Fruit fly (Drosophila melanogaster) whole organism, embryonic: Measurements from ENCODE around the gene osp.

ENCODE experiments used
- BtbVII ChIP-seq: fragments of 200-800 bp; sonication (Bioruptor generic); optimal IDR thresholded peaks from 3 replicates; lab custom pipeline; 2017; ENCODE audit warnings: missing biosample characterization, mild to moderate bottlenecking, missing genetic modification characterization
- CG14860 ChIP-seq: fragments of 200-800 bp; sonication (Bioruptor generic); IDR thresholded peaks from 3 replicates; pipeline ENCODE4 v1.3.6; 2022; ENCODE audit warnings: missing biosample characterization, missing genetic modification characterization; ENCODE audit not compliant: partially characterized antibody
- CG14965 ChIP-seq: fragments of 200-800 bp; sonication (Bioruptor generic); optimal IDR thresholded peaks from 2 replicates; lab custom pipeline; 2016; ENCODE audit warnings: missing biosample characterization, missing genetic modification characterization, borderline replicate concordance
- CG15011 ChIP-seq: fragments of 200-800 bp; sonication (Bioruptor generic); optimal IDR thresholded peaks from 3 replicates; lab custom pipeline; 2018; ENCODE audit warnings: missing biosample characterization, mild to moderate bottlenecking, missing genetic modification characterization
- CG15601 ChIP-seq: fragments of 200-800 bp; sonication (Bioruptor generic); optimal IDR thresholded peaks from 3 replicates; lab custom pipeline; 2019; ENCODE audit warnings: missing biosample characterization, mild to moderate bottlenecking, missing genetic modification characterization, moderate library complexity
- CG2202 ChIP-seq: fragments of 200-800 bp; sonication (Bioruptor generic); optimal IDR thresholded peaks from 2 replicates; lab custom pipeline; 2018; ENCODE audit warnings: missing biosample characterization, mild to moderate bottlenecking, missing genetic modification characterization
- CG34224 ChIP-seq: fragments of 200-800 bp; sonication (Bioruptor generic); IDR thresholded peaks from 3 replicates; pipeline ENCODE4 v1.3.6; 2022; ENCODE audit warnings: missing biosample characterization, missing genetic modification characterization; ENCODE audit not compliant: partially characterized antibody
- CG3995 ChIP-seq: fragments of 200-800 bp; sonication (Bioruptor generic); optimal IDR thresholded peaks from 3 replicates; lab custom pipeline; 2016; ENCODE audit warnings: missing biosample characterization, missing genetic modification characterization
- CG4404 ChIP-seq: fragments of 200-800 bp; sonication (Bioruptor generic); IDR thresholded peaks from 2 replicates; pipeline ENCODE4 v1.3.6; 2022; ENCODE audit warnings: missing biosample characterization, missing genetic modification characterization
- CG4424 ChIP-seq: fragments of 200-800 bp; sonication (Bioruptor generic); optimal IDR thresholded peaks from 3 replicates; lab custom pipeline; 2016; ENCODE audit warnings: missing biosample characterization, missing genetic modification characterization
- CG6254 ChIP-seq: fragments of 200-800 bp; sonication (Bioruptor generic); optimal IDR thresholded peaks from 3 replicates; lab custom pipeline; 2017; ENCODE audit warnings: mild to moderate bottlenecking, missing biosample characterization, missing genetic modification reagents, missing genetic modification characterization
- CG6654 ChIP-seq: fragments of 200-800 bp; sonication (Bioruptor generic); optimal IDR thresholded peaks from 2 replicates; lab custom pipeline; 2017; ENCODE audit warnings: missing biosample characterization, mild to moderate bottlenecking, missing genetic modification characterization
- CG9215 ChIP-seq: fragments of 200-800 bp; sonication (Bioruptor generic); IDR thresholded peaks from 2 replicates; pipeline ENCODE4 v1.3.6; 2022; ENCODE audit warnings: missing biosample characterization, missing genetic modification characterization
- CG9609 ChIP-seq: fragments of 200-800 bp; sonication (Bioruptor generic); optimal IDR thresholded peaks from 3 replicates; lab custom pipeline; 2016; ENCODE audit warnings: missing biosample characterization, missing genetic modification characterization
- CkIIα-i1 ChIP-seq: fragments of 200-800 bp; sonication (Bioruptor generic); IDR thresholded peaks from 2 replicates; pipeline ENCODE4 v1.3.6; 2022; ENCODE audit warnings: missing biosample characterization, missing genetic modification characterization
- Dek ChIP-seq: fragments of 200-800 bp; sonication (Bioruptor generic); optimal IDR thresholded peaks from 3 replicates; lab custom pipeline; 2019; ENCODE audit warnings: missing biosample characterization, mild to moderate bottlenecking, missing genetic modification characterization, moderate library complexity
- Ets97D ChIP-seq: fragments of 200-800 bp; sonication (Bioruptor generic); optimal IDR thresholded peaks from 3 replicates; lab custom pipeline; 2016; ENCODE audit warnings: missing biosample characterization, missing genetic modification characterization
- Fer1 ChIP-seq: fragments of 200-800 bp; sonication (Bioruptor generic); optimal IDR thresholded peaks from 2 replicates; lab custom pipeline; 2017; ENCODE audit warnings: missing biosample characterization, mild to moderate bottlenecking, missing genetic modification characterization
- Lpt ChIP-seq: fragments of >200 bp; optimal IDR thresholded peaks from 2 replicates; lab custom pipeline; 2018; ENCODE audit warnings: missing biosample characterization, missing genetic modification characterization
- MESR4 ChIP-seq: fragments of 200-800 bp; sonication (Bioruptor generic); optimal IDR thresholded peaks from 2 replicates; lab custom pipeline; 2018; ENCODE audit warnings: missing biosample characterization, mild to moderate bottlenecking, missing genetic modification characterization, moderate library complexity
- NC2β ChIP-seq: fragments of 200-800 bp; sonication (Bioruptor generic); optimal IDR thresholded peaks from 2 replicates; lab custom pipeline; 2016; ENCODE audit warnings: missing biosample characterization, missing genetic modification characterization
- NK7.1 ChIP-seq: fragments of 200-800 bp; sonication (Bioruptor generic); optimal IDR thresholded peaks from 3 replicates; lab custom pipeline; 2016; ENCODE audit warnings: missing biosample characterization, missing genetic modification characterization
- NfI ChIP-seq: fragments of 200-800 bp; sonication (Bioruptor generic); optimal IDR thresholded peaks from 3 replicates; lab custom pipeline; 2018; ENCODE audit warnings: missing biosample characterization, mild to moderate bottlenecking, missing genetic modification characterization, moderate library complexity
- Optix ChIP-seq: fragments of 200-800 bp; sonication (Bioruptor generic); IDR thresholded peaks from 3 replicates; pipeline ENCODE4 v1.3.6; 2022; ENCODE audit warnings: missing biosample characterization, missing genetic modification characterization
- Ptx1 ChIP-seq: fragments of 200-800 bp; sonication (Bioruptor generic); IDR thresholded peaks from 2 replicates; pipeline ENCODE4 v1.3.6; 2022; ENCODE audit warnings: missing biosample characterization, missing genetic modification characterization
- Taf1 ChIP-seq: fragments of 200-800 bp; sonication (Bioruptor generic); IDR thresholded peaks from 2 replicates; pipeline ENCODE4 v1.3.6; 2022; ENCODE audit warnings: missing biosample characterization, missing genetic modification characterization
- Xrp1 ChIP-seq: fragments of 200-800 bp; sonication (Bioruptor generic); IDR thresholded peaks from 2 replicates; pipeline ENCODE4 v1.3.6; 2022; ENCODE audit warnings: missing biosample characterization, missing genetic modification characterization
- bab2 ChIP-seq: fragments of 200-800 bp; sonication (Bioruptor generic); optimal IDR thresholded peaks from 2 replicates; lab custom pipeline; 2016; ENCODE audit warnings: missing biosample characterization, missing genetic modification characterization
- bcd ChIP-seq: fragments of 200-800 bp; sonication (Bioruptor generic); optimal IDR thresholded peaks from 2 replicates; lab custom pipeline; 2017; ENCODE audit warnings: missing biosample characterization, mild to moderate bottlenecking, missing genetic modification characterization
- cato ChIP-seq: fragments of 200-800 bp; sonication (Bioruptor generic); optimal IDR thresholded peaks from 2 replicates; lab custom pipeline; 2016; ENCODE audit warnings: missing biosample characterization, missing genetic modification characterization, borderline replicate concordance
- ci ChIP-seq: fragments of 200-800 bp; sonication (Bioruptor generic); IDR thresholded peaks from 3 replicates; pipeline ENCODE4 v1.3.6; 2022; ENCODE audit warnings: missing biosample characterization, missing genetic modification characterization
- danr ChIP-seq: fragments of 200-800 bp; sonication (Bioruptor generic); IDR thresholded peaks from 2 replicates; pipeline ENCODE4 v1.3.6; 2022; ENCODE audit warnings: missing biosample characterization, missing genetic modification characterization
- fd102C ChIP-seq: fragments of 200-800 bp; sonication (Bioruptor generic); optimal IDR thresholded peaks from 2 replicates; lab custom pipeline; 2018; ENCODE audit warnings: missing biosample characterization, mild to moderate bottlenecking, missing genetic modification characterization, moderate library complexity
- fd3F ChIP-seq: fragments of 200-800 bp; sonication (Bioruptor generic); optimal IDR thresholded peaks from 2 replicates; lab custom pipeline; 2018; ENCODE audit warnings: missing biosample characterization, mild to moderate bottlenecking, missing genetic modification characterization, moderate library complexity
- fru ChIP-seq: fragments of >200 bp; optimal IDR thresholded peaks from 2 replicates; lab custom pipeline; 2017
- gem ChIP-seq: fragments of 200-800 bp; sonication (Bioruptor generic); optimal IDR thresholded peaks from 2 replicates; lab custom pipeline; 2019; ENCODE audit warnings: missing biosample characterization, mild to moderate bottlenecking, missing genetic modification characterization, moderate library complexity
- hb ChIP-seq: fragments of 200-800 bp; sonication (Bioruptor generic); IDR thresholded peaks from 3 replicates; pipeline ENCODE4 v1.3.6; 2022; ENCODE audit warnings: missing biosample characterization, missing genetic modification characterization; ENCODE audit not compliant: partially characterized antibody
- hkb ChIP-seq, 2 experiments: fragments of 200-800 bp in 1 of 2; fragments of >200 bp in 1 of 2; sonication (Bioruptor generic) in 1 of 2; IDR thresholded peaks in 1 of 2; optimal IDR thresholded peaks in 1 of 2; 2 replicates each; pipeline versions ENCODE4 v1.3.6 to Lab custom; 2017 to 2022; ENCODE audit warnings: missing biosample characterization in 1 of 2, missing genetic modification characterization in 1 of 2
- ken ChIP-seq: fragments of 200-800 bp; sonication (Bioruptor generic); IDR thresholded peaks from 3 replicates; pipeline ENCODE4 v1.3.6; 2022; ENCODE audit warnings: missing biosample characterization, missing genetic modification characterization
- lilli ChIP-seq: fragments of 200-800 bp; sonication (Bioruptor generic); optimal IDR thresholded peaks from 3 replicates; lab custom pipeline; 2016; ENCODE audit warnings: missing biosample characterization, missing genetic modification characterization
- mam ChIP-seq: fragments of 200-800 bp; sonication (Bioruptor generic); optimal IDR thresholded peaks from 3 replicates; lab custom pipeline; 2016; ENCODE audit warnings: missing biosample characterization, missing genetic modification characterization
- nerfin-1 ChIP-seq: fragments of 200-800 bp; sonication (Bioruptor generic); optimal IDR thresholded peaks from 3 replicates; lab custom pipeline; 2019; ENCODE audit warnings: missing biosample characterization, mild to moderate bottlenecking, missing genetic modification characterization, moderate library complexity
- onecut ChIP-seq: fragments of 200-800 bp; sonication (Bioruptor generic); IDR thresholded peaks from 2 replicates; pipeline ENCODE4 v1.3.6; 2022; ENCODE audit warnings: missing biosample characterization, missing genetic modification characterization
- rib ChIP-seq: fragments of 200-800 bp; sonication (Bioruptor generic); IDR thresholded peaks from 2 replicates; pipeline ENCODE4 v1.3.6; 2022; ENCODE audit warnings: missing biosample characterization, missing genetic modification characterization
- row ChIP-seq: fragments of 200-800 bp; sonication (Bioruptor generic); IDR thresholded peaks from 3 replicates; pipeline ENCODE4 v1.3.6; 2022; ENCODE audit warnings: missing biosample characterization, missing genetic modification characterization
- scrt ChIP-seq: fragments of 200-800 bp; sonication (Bioruptor generic); optimal IDR thresholded peaks from 2 replicates; lab custom pipeline; 2018; ENCODE audit warnings: missing biosample characterization, mild to moderate bottlenecking, missing genetic modification characterization, moderate library complexity
- sd ChIP-seq: fragments of 200-800 bp; sonication (Bioruptor generic); optimal IDR thresholded peaks from 3 replicates; lab custom pipeline; 2018; ENCODE audit warnings: missing biosample characterization, mild to moderate bottlenecking, missing genetic modification characterization, moderate library complexity
- seq ChIP-seq: fragments of 200-800 bp; sonication (Bioruptor generic); IDR thresholded peaks from 2 replicates; pipeline ENCODE4 v1.3.6; 2022; ENCODE audit warnings: missing biosample characterization, missing genetic modification characterization
- sisA ChIP-seq: fragments of 200-800 bp; sonication (Bioruptor generic); IDR thresholded peaks from 2 replicates; pipeline ENCODE4 v1.3.6; 2022; ENCODE audit warnings: missing biosample characterization, missing genetic modification characterization
- zen ChIP-seq: fragments of 200-800 bp; sonication (Bioruptor generic); optimal IDR thresholded peaks from 3 replicates; lab custom pipeline; 2018; ENCODE audit warnings: missing biosample characterization, mild to moderate bottlenecking, missing genetic modification characterization, moderate library complexity
- zfh1 ChIP-seq: fragments of 200-800 bp; sonication (Bioruptor generic); IDR thresholded peaks from 3 replicates; pipeline ENCODE4 v1.3.6; 2022; ENCODE audit warnings: missing biosample characterization, missing genetic modification characterization

Gene osp

dm6 chr2L:14556811-14557210 lies 132.3 kb downstream of the osp start (continued):
- peak; percentile 98 for TF ChIP-seq CG15601 (tag; lab: Kevin White, UChicago)
- TF ChIP-seq sd (tag; lab: Kevin White, UChicago) = peak; percentile 80
- no peak for TF ChIP-seq CG4404 (GFP tag; lab: Robert Waterston, UW)
- peak; percentile 83 for TF ChIP-seq cato (GFP tag; lab: Kevin White, UChicago)
- TF ChIP-seq hkb (optimal IDR thresholded peaks at IDR 0.05; lab: Kevin White, UChicago) = no peak
- peak; percentile 89 for TF ChIP-seq hkb (GFP tag; IDR thresholded peaks at IDR 0.05; lab: Robert Waterston, UW)
- peak; percentile 83 for TF ChIP-seq gem
- no peak for TF ChIP-seq CG9215 (GFP tag; lab: Robert Waterston, UW)
- no peak for TF ChIP-seq sisA (GFP tag; lab: Robert Waterston, UW)
- TF ChIP-seq hb = no peak
- peak; percentile 68 for TF ChIP-seq lilli (GFP tag; lab: Kevin White, UChicago)
- no peak for TF ChIP-seq CG3995 (GFP tag; lab: Kevin White, UChicago)
- no peak for TF ChIP-seq CkIIα-i1 (GFP tag; lab: Robert Waterston, UW)
- TF ChIP-seq Xrp1 = peak; percentile 86
- TF ChIP-seq Lpt = no peak
- TF ChIP-seq fd3F = no peak
- TF ChIP-seq Ets97D (GFP tag; lab: Kevin White, UChicago) = peak; percentile 62
- TF ChIP-seq Ptx1 (GFP tag; lab: Robert Waterston, UW) = peak; percentile 42; the same call in 1 of the 2 replicates
- TF ChIP-seq CG9609 = peak; percentile 57
- TF ChIP-seq row (GFP tag; lab: Robert Waterston, UW) = no peak
- TF ChIP-seq bab2 (GFP tag; lab: Kevin White, UChicago) = peak; percentile 86
- TF ChIP-seq fd102C (GFP tag; lab: Kevin White, UChicago) = peak; percentile 99
- TF ChIP-seq CG2202 (tag; lab: Kevin White, UChicago) = peak; percentile 97
- peak; percentile 92 for TF ChIP-seq NC2β (GFP tag; lab: Kevin White, UChicago)
- TF ChIP-seq ci (GFP tag; lab: Robert Waterston, UW) = peak; percentile 90
- peak; percentile 45; the same call in 1 of the 3 replicates for TF ChIP-seq Optix (GFP tag; lab: Robert Waterston, UW)
- peak; percentile 68; the same call in 1 of the 2 replicates for TF ChIP-seq seq (GFP tag; lab: Robert Waterston, UW)
- no peak for TF ChIP-seq zen (tag; lab: Kevin White, UChicago)
- TF ChIP-seq CG4424 (GFP tag; lab: Kevin White, UChicago) = peak; percentile 63
- TF ChIP-seq MESR4 (GFP tag; lab: Kevin White, UChicago) = peak; percentile 34
- TF ChIP-seq zfh1 = peak; percentile 87
- peak; percentile 86 for TF ChIP-seq CG6254 (GFP tag; lab: Kevin White, UChicago)
- peak; percentile 23 for TF ChIP-seq Dek
- TF ChIP-seq rib (GFP tag; lab: Robert Waterston, UW) = no peak
- peak; percentile 88 for TF ChIP-seq onecut (GFP tag; lab: Robert Waterston, UW)
- TF ChIP-seq danr (GFP tag; lab: Robert Waterston, UW) = peak; percentile 45; the same call in 1 of the 2 replicates
- peak; percentile 63 for TF ChIP-seq bcd
- TF ChIP-seq Fer1 = peak; percentile 70
- peak; percentile 64 for TF ChIP-seq scrt (GFP tag; lab: Kevin White, UChicago)
- TF ChIP-seq BtbVII = peak; percentile 75
- TF ChIP-seq nerfin-1 (tag; lab: Kevin White, UChicago) = peak; percentile 74
- no peak for TF ChIP-seq fru (lab: Kevin White, UChicago)
- no peak for TF ChIP-seq CG14860 (GFP tag; lab: Robert Waterston, UW)
- TF ChIP-seq CG6654 (GFP tag; lab: Kevin White, UChicago) = no peak
- peak; percentile 57 for TF ChIP-seq mam (GFP tag; lab: Kevin White, UChicago)
- TF ChIP-seq NK7.1 (GFP tag; lab: Kevin White, UChicago) = peak; percentile 92
- TF ChIP-seq CG14965 (GFP tag; lab: Kevin White, UChicago) = peak; percentile 82
- TF ChIP-seq Taf1 (GFP tag; lab: Robert Waterston, UW) = no peak
- peak; percentile 49; the same call in 2 of the 3 replicates for TF ChIP-seq ken (GFP tag; lab: Robert Waterston, UW)
- no peak for TF ChIP-seq CG34224
- peak; percentile 39 for TF ChIP-seq NfI
- TF ChIP-seq CG15011 (GFP tag; lab: Kevin White, UChicago) = peak; percentile 57
